Fruit fly (Drosophila melanogaster) whole organism, embryonic: ENCODE results near the gene Ugt49B2.

Experiments used
- B-H2 ChIP-seq: fragments of 200-800 bp; sonication (Bioruptor generic); optimal IDR thresholded peaks from 2 replicates; lab custom pipeline; 2018; ENCODE audit warnings: missing biosample characterization, mild to moderate bottlenecking, missing genetic modification characterization
- CG1024 ChIP-seq: fragments of 200-800 bp; sonication (Bioruptor generic); IDR thresholded peaks from 2 replicates; pipeline ENCODE4 v1.3.6; 2022; ENCODE audit warnings: missing biosample characterization, missing genetic modification characterization
- CG10321 ChIP-seq: fragments of 200-800 bp; sonication (Bioruptor generic); IDR thresholded peaks from 2 replicates; pipeline ENCODE4 v1.3.6; 2022; ENCODE audit warnings: missing biosample characterization, missing genetic modification characterization
- CG10462 ChIP-seq: fragments of 200-800 bp; sonication (Bioruptor generic); optimal IDR thresholded peaks from 2 replicates; lab custom pipeline; 2016; ENCODE audit warnings: missing biosample characterization, missing genetic modification characterization
- CG12155 ChIP-seq: fragments of 200-800 bp; sonication (Bioruptor generic); optimal IDR thresholded peaks from 3 replicates; lab custom pipeline; 2016; ENCODE audit warnings: missing biosample characterization, missing genetic modification characterization
- CG14860 ChIP-seq: fragments of 200-800 bp; sonication (Bioruptor generic); IDR thresholded peaks from 3 replicates; pipeline ENCODE4 v1.3.6; 2022; ENCODE audit warnings: missing biosample characterization, missing genetic modification characterization; ENCODE audit not compliant: partially characterized antibody
- CG17802 ChIP-seq: fragments of 200-800 bp; sonication (Bioruptor generic); optimal IDR thresholded peaks from 2 replicates; lab custom pipeline; 2018; ENCODE audit warnings: missing biosample characterization, mild to moderate bottlenecking, missing genetic modification characterization, moderate library complexity
- CG17829 ChIP-seq: fragments of 200-800 bp; optimal IDR thresholded peaks from 2 replicates; lab custom pipeline; 2019; ENCODE audit warnings: missing biosample characterization, mild to moderate bottlenecking, missing genetic modification characterization, moderate library complexity
- CG2129 ChIP-seq: fragments of 200-800 bp; sonication (Bioruptor generic); IDR thresholded peaks from 2 replicates; pipeline ENCODE4 v1.3.6; 2022; ENCODE audit warnings: missing biosample characterization, missing genetic modification characterization; ENCODE audit not compliant: partially characterized antibody
- CG3065 ChIP-seq: fragments of 200-800 bp; sonication (Bioruptor generic); optimal IDR thresholded peaks from 2 replicates; lab custom pipeline; 2016; ENCODE audit warnings: missing biosample characterization, missing genetic modification characterization
- CG32532 ChIP-seq: fragments of 200-800 bp; sonication (Bioruptor generic); IDR thresholded peaks from 2 replicates; pipeline ENCODE4 v1.3.6; 2022; ENCODE audit warnings: missing biosample characterization, missing genetic modification characterization
- CG5180 ChIP-seq: fragments of 200-800 bp; sonication (Bioruptor generic); optimal IDR thresholded peaks from 3 replicates; lab custom pipeline; 2017; ENCODE audit warnings: missing biosample characterization, missing genetic modification characterization, mild to moderate bottlenecking, moderate library complexity, missing genetic modification reagents
- CG6765 ChIP-seq: fragments of 200-800 bp; sonication (Bioruptor generic); optimal IDR thresholded peaks from 3 replicates; lab custom pipeline; 2017; ENCODE audit warnings: missing biosample characterization, mild to moderate bottlenecking, missing genetic modification characterization
- CG7745 ChIP-seq: fragments of 200-800 bp; sonication (Bioruptor generic); optimal IDR thresholded peaks from 2 replicates; lab custom pipeline; 2018; ENCODE audit warnings: missing biosample characterization, mild to moderate bottlenecking, missing genetic modification characterization, moderate library complexity
- CG9437 ChIP-seq: fragments of 200-800 bp; sonication (Bioruptor generic); optimal IDR thresholded peaks from 2 replicates; lab custom pipeline; 2018; ENCODE audit warnings: missing biosample characterization, mild to moderate bottlenecking, missing genetic modification characterization
- Dll ChIP-seq: fragments of 200-800 bp; sonication (Bioruptor generic); IDR thresholded peaks from 4 replicates; pipeline ENCODE4 v1.3.6; 2022; ENCODE audit warnings: missing biosample characterization, missing genetic modification characterization; ENCODE audit not compliant: partially characterized antibody
- Ets65A ChIP-seq: fragments of 200-800 bp; sonication (Bioruptor generic); peaks from one replicate; lab custom pipeline; 2016; ENCODE audit warnings: missing biosample characterization, missing genetic modification characterization
- HmgD ChIP-seq: fragments of 200-800 bp; sonication (Bioruptor generic); optimal IDR thresholded peaks from 3 replicates; lab custom pipeline; 2016; ENCODE audit warnings: missing biosample characterization, missing genetic modification characterization
- Hr39 ChIP-seq: fragments of >200 bp; optimal IDR thresholded peaks from 2 replicates; lab custom pipeline; 2017
- MBD-R2 ChIP-seq: fragments of 200-800 bp; sonication (Bioruptor generic); IDR thresholded peaks from 2 replicates; pipeline ENCODE4 v1.3.6; 2022; ENCODE audit warnings: missing biosample characterization, missing genetic modification characterization
- Nf-YA ChIP-seq: fragments of 200-800 bp; sonication (Bioruptor generic); IDR thresholded peaks from 2 replicates; pipeline ENCODE4 v1.3.6; 2022; ENCODE audit warnings: missing biosample characterization, missing genetic modification characterization
- Opbp ChIP-seq: fragments of 200-800 bp; sonication (Bioruptor generic); IDR thresholded peaks from 3 replicates; pipeline ENCODE4 v1.3.6; 2022; ENCODE audit warnings: missing biosample characterization, missing genetic modification characterization; ENCODE audit not compliant: partially characterized antibody
- Rfx ChIP-seq: fragments of 200-800 bp; sonication (Bioruptor generic); IDR thresholded peaks from 2 replicates; pipeline ENCODE4 v1.3.6; 2022; ENCODE audit warnings: missing biosample characterization, missing genetic modification characterization
- Scr ChIP-seq: fragments of 200-800 bp; sonication (Bioruptor generic); IDR thresholded peaks from 2 replicates; pipeline ENCODE4 v1.3.6; 2022; ENCODE audit warnings: missing biosample characterization, missing genetic modification characterization; ENCODE audit not compliant: partially characterized antibody
- Stat92E ChIP-seq, 3 experiments: fragments of >200 bp in 2 of 3; fragments of 200-800 bp in 1 of 3; sonication (Bioruptor generic) in 1 of 3; optimal IDR thresholded peaks; 2 replicates each; lab custom pipeline; 2017 to 2019; ENCODE audit warnings: missing biosample characterization in 3 of 3, missing genetic modification characterization in 3 of 3, mild to moderate bottlenecking in 1 of 3, moderate library complexity in 1 of 3
- ato ChIP-seq: fragments of 200-800 bp; sonication (Bioruptor generic); IDR thresholded peaks from 2 replicates; pipeline ENCODE4 v1.3.6; 2022; ENCODE audit warnings: missing biosample characterization, missing genetic modification characterization; ENCODE audit not compliant: partially characterized antibody
- cg ChIP-seq: fragments of 200-800 bp; sonication (Bioruptor generic); optimal IDR thresholded peaks from 3 replicates; lab custom pipeline; 2019; ENCODE audit warnings: missing biosample characterization, mild to moderate bottlenecking, missing genetic modification characterization, moderate library complexity
- ci ChIP-seq: fragments of 200-800 bp; sonication (Bioruptor generic); IDR thresholded peaks from 3 replicates; pipeline ENCODE4 v1.3.6; 2022; ENCODE audit warnings: missing biosample characterization, missing genetic modification characterization
- corto ChIP-seq: fragments of 200-800 bp; sonication (Bioruptor generic); optimal IDR thresholded peaks from 2 replicates; lab custom pipeline; 2016; ENCODE audit warnings: missing biosample characterization, mild to moderate bottlenecking, missing genetic modification characterization, moderate library complexity
- crol ChIP-seq: fragments of 200-800 bp; sonication (Bioruptor generic); IDR thresholded peaks from 2 replicates; pipeline ENCODE4 v1.3.6; 2022; ENCODE audit warnings: missing biosample characterization, missing genetic modification characterization
- crp ChIP-seq, 2 experiments: fragments of 200-800 bp; sonication (Bioruptor generic); optimal IDR thresholded peaks; 2 replicates in 1 of 2; 3 replicates in 1 of 2; lab custom pipeline; 2017; ENCODE audit warnings: missing biosample characterization in 2 of 2, missing genetic modification characterization in 2 of 2, mild to moderate bottlenecking in 1 of 2, moderate library complexity in 1 of 2
- ewg ChIP-seq: fragments of 200-800 bp; sonication (Bioruptor generic); optimal IDR thresholded peaks from 3 replicates; lab custom pipeline; 2017; ENCODE audit warnings: mild to moderate bottlenecking, missing biosample characterization, missing genetic modification reagents, missing genetic modification characterization
- hth ChIP-seq: fragments of >200 bp; optimal IDR thresholded peaks from 2 replicates; lab custom pipeline; 2017; ENCODE audit warnings: inconsistent platforms
- lab ChIP-seq: fragments of 200-800 bp; sonication (Bioruptor generic); optimal IDR thresholded peaks from 3 replicates; lab custom pipeline; 2017; ENCODE audit warnings: missing biosample characterization, missing genetic modification characterization, mild to moderate bottlenecking, moderate library complexity, missing genetic modification reagents
- mld ChIP-seq: fragments of 200-800 bp; sonication (Bioruptor generic); IDR thresholded peaks from 3 replicates; pipeline ENCODE4 v1.3.6; 2022; ENCODE audit warnings: missing biosample characterization, missing genetic modification characterization; ENCODE audit not compliant: partially characterized antibody
- nerfin-2 ChIP-seq: fragments of 200-800 bp; sonication (Bioruptor generic); IDR thresholded peaks from 2 replicates; pipeline ENCODE4 v1.3.6; 2022; ENCODE audit warnings: missing biosample characterization, missing genetic modification characterization; ENCODE audit not compliant: partially characterized antibody
- pan ChIP-seq, 4 experiments: fragments of >200 bp in 3 of 4; fragments of 200-800 bp in 1 of 4; sonication (Bioruptor generic) in 1 of 4; optimal IDR thresholded peaks in 3 of 4; IDR thresholded peaks in 1 of 4; 2 replicates each; pipeline versions ENCODE4 v1.3.6 to Lab custom; 2017 to 2022; ENCODE audit warnings: missing biosample characterization in 2 of 4, missing genetic modification characterization in 2 of 4, mixed read lengths in 1 of 4
- peb ChIP-seq: fragments of 200-800 bp; sonication (Bioruptor generic); IDR thresholded peaks from 2 replicates; pipeline ENCODE4 v1.3.6; 2022; ENCODE audit warnings: missing biosample characterization, missing genetic modification characterization
- phol ChIP-seq: fragments of 200-800 bp; sonication (Bioruptor generic); optimal IDR thresholded peaks from 3 replicates; lab custom pipeline; 2018; ENCODE audit warnings: missing biosample characterization, mild to moderate bottlenecking, missing genetic modification characterization, moderate library complexity
- sug ChIP-seq: fragments of 200-800 bp; optimal IDR thresholded peaks from 2 replicates; lab custom pipeline; 2019; ENCODE audit warnings: missing biosample characterization, mild to moderate bottlenecking, missing genetic modification characterization, moderate library complexity
- tna ChIP-seq: fragments of 200-800 bp; sonication (Bioruptor generic); IDR thresholded peaks from 2 replicates; pipeline ENCODE4 v1.3.6; 2022; ENCODE audit warnings: missing biosample characterization, missing genetic modification characterization; ENCODE audit not compliant: partially characterized antibody
- twi ChIP-seq: fragments of 200-800 bp; optimal IDR thresholded peaks from 2 replicates; lab custom pipeline; 2019; ENCODE audit warnings: missing biosample characterization, mild to moderate bottlenecking, missing genetic modification characterization, moderate library complexity
- vvl ChIP-seq: fragments of 200-800 bp; sonication (Bioruptor generic); IDR thresholded peaks from 2 replicates; pipeline ENCODE4 v1.3.6; 2022; ENCODE audit warnings: missing biosample characterization, missing genetic modification characterization
- wek ChIP-seq: fragments of 200-800 bp; sonication (Bioruptor generic); optimal IDR thresholded peaks from 3 replicates; lab custom pipeline; 2018; ENCODE audit warnings: missing biosample characterization, mild to moderate bottlenecking, missing genetic modification characterization, moderate library complexity
- yki ChIP-seq: fragments of >200 bp; optimal IDR thresholded peaks from 3 replicates; lab custom pipeline; 2018
- zen ChIP-seq: fragments of 200-800 bp; sonication (Bioruptor generic); optimal IDR thresholded peaks from 3 replicates; lab custom pipeline; 2018; ENCODE audit warnings: missing biosample characterization, mild to moderate bottlenecking, missing genetic modification characterization, moderate library complexity
- zen2 ChIP-seq: fragments of 200-800 bp; sonication (Bioruptor generic); IDR thresholded peaks from 3 replicates; pipeline ENCODE4 v1.3.6; 2022; ENCODE audit warnings: missing biosample characterization, missing genetic modification characterization; ENCODE audit not compliant: partially characterized antibody
- zf30C ChIP-seq: fragments of 200-800 bp; sonication (Bioruptor generic); optimal IDR thresholded peaks from 3 replicates; lab custom pipeline; 2018; ENCODE audit warnings: missing biosample characterization, mild to moderate bottlenecking, missing genetic modification characterization

Gene Ugt49B2

DNA sequence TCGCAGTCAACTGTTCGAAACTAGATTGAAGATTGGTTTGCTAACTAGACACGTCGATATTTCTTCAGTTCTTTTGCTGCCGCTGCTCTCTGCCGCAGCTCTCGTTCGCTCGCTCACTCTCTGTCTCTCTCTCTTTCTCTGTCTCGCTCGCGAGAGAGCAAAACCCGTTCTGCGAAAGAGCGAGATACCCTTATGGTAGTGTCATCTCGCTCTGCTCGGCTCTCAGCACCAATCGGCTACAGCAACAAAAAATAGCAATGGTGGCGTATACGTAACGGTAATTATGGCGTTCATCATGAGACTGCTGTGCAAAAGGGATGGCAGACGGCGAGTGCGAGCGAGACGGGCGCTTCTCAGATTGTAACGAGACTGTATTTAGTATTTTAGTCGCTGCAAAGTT is 46.8 kb upstream of the Ugt49B2 start, which contains the start of gene lbe (continued):
- peak; percentile 81 for TF ChIP-seq yki (lab: Kevin White, UChicago)
- TF ChIP-seq HmgD (GFP tag; lab: Kevin White, UChicago) = peak; percentile 25
- TF ChIP-seq CG1024 = no peak
- TF ChIP-seq zen2 (GFP tag; lab: Robert Waterston, UW) = peak; percentile 70; the same call in 2 of the 3 replicates
- TF ChIP-seq zen = peak; percentile 64
- TF ChIP-seq phol (tag; lab: Kevin White, UChicago) = peak; percentile 80
- TF ChIP-seq B-H2 (GFP tag; lab: Kevin White, UChicago) = peak; percentile 4
- TF ChIP-seq twi (tag; lab: Kevin White, UChicago) = peak; percentile 29
- TF ChIP-seq zf30C (GFP tag; lab: Kevin White, UChicago) = no peak
- TF ChIP-seq CG2129 (GFP tag; lab: Robert Waterston, UW) = 0 out of 2 replicates have a peak, but pooled peaks have one; percentile 24
- TF ChIP-seq Hr39 (lab: Kevin White, UChicago) = no peak
- TF ChIP-seq Rfx (GFP tag; lab: Robert Waterston, UW) = 0 out of 2 replicates have a peak, but pooled peaks have one; percentile 6
- no peak for TF ChIP-seq pan (optimal IDR thresholded peaks at IDR 0.05; lab: Kevin White, UChicago)
- TF ChIP-seq pan (GFP tag; optimal IDR thresholded peaks at IDR 0.05 in 1 of 2, IDR thresholded peaks at IDR 0.05 in 1 of 2) = peak in 1 of 2 experiments; percentile 23
- TF ChIP-seq MBD-R2 (GFP tag; lab: Robert Waterston, UW) = no peak
- peak; percentile 43; the same call in 1 of the 2 replicates for TF ChIP-seq nerfin-2 (GFP tag; lab: Robert Waterston, UW)
- peak; percentile 23 for TF ChIP-seq wek (GFP tag; lab: Kevin White, UChicago)
- TF ChIP-seq peb (GFP tag; lab: Robert Waterston, UW) = 0 out of 2 replicates have a peak, but pooled peaks have one; percentile 19
- TF ChIP-seq tna = no peak; the same call in 1 of the 2 replicates
- TF ChIP-seq CG3065 (GFP tag; lab: Kevin White, UChicago) = no peak
- peak; percentile 64; the same call in 3 of the 4 replicates for TF ChIP-seq Dll (GFP tag; lab: Robert Waterston, UW)
- TF ChIP-seq ato (GFP tag; lab: Robert Waterston, UW) = peak; percentile 66; the same call in 1 of the 2 replicates
- TF ChIP-seq sug = no peak
- no peak for TF ChIP-seq hth (lab: Kevin White, UChicago)
- peak; percentile 94 for TF ChIP-seq ewg (GFP tag; lab: Kevin White, UChicago)
- peak; percentile 51 for TF ChIP-seq Scr (GFP tag; lab: Robert Waterston, UW)
- TF ChIP-seq CG5180 = peak; percentile 81
- no peak for TF ChIP-seq CG10462 (GFP tag; lab: Kevin White, UChicago)
- TF ChIP-seq CG6765 = no peak
- TF ChIP-seq lab (GFP tag; lab: Kevin White, UChicago) = no peak
- TF ChIP-seq Ets65A (GFP tag; lab: Kevin White, UChicago) = peak; percentile 0
- TF ChIP-seq crol = peak; percentile 63
- peak; percentile 52 for TF ChIP-seq cg (GFP tag; lab: Kevin White, UChicago)
- TF ChIP-seq CG9437 (GFP tag; lab: Kevin White, UChicago) = peak; percentile 26
- TF ChIP-seq ci = peak; percentile 71; the same call in 2 of the 3 replicates
- TF ChIP-seq CG17802 (tag; lab: Kevin White, UChicago) = no peak
- TF ChIP-seq Opbp = peak; percentile 57; the same call in 1 of the 3 replicates
- TF ChIP-seq vvl (GFP tag; lab: Robert Waterston, UW) = peak; percentile 82
- TF ChIP-seq CG7745 (tag; lab: Kevin White, UChicago) = peak; percentile 31
- TF ChIP-seq corto (GFP tag; lab: Kevin White, UChicago) = no peak
- peak; percentile 97 for TF ChIP-seq CG10321 (GFP tag; lab: Robert Waterston, UW)
- no peak for TF ChIP-seq crp (GFP tag; optimal IDR thresholded peaks at IDR 0.05; lab: Kevin White, UChicago)
- TF ChIP-seq Nf-YA (GFP tag; lab: Robert Waterston, UW) = peak; percentile 99
- peak; percentile 29 for TF ChIP-seq CG17829 (tag; lab: Kevin White, UChicago)
- peak; percentile 57; the same call in 2 of the 3 replicates for TF ChIP-seq CG14860 (GFP tag; lab: Robert Waterston, UW)
- TF ChIP-seq mld (GFP tag; lab: Robert Waterston, UW) = peak; percentile 77; the same call in 1 of the 3 replicates
- TF ChIP-seq CG32532 (GFP tag; lab: Robert Waterston, UW) = peak; percentile 72; the same call in 1 of the 2 replicates
- TF ChIP-seq CG12155 (GFP tag; lab: Kevin White, UChicago) = peak; percentile 95
- peak in 1 of 3 experiments; percentile 86 for TF ChIP-seq Stat92E (GFP tag; optimal IDR thresholded peaks at IDR 0.05; lab: Kevin White, UChicago)
